Worm (Caenorhabditis elegans): Measurements from ENCODE around the gene selt-1.2.

Gene selt-1.2

DNA sequence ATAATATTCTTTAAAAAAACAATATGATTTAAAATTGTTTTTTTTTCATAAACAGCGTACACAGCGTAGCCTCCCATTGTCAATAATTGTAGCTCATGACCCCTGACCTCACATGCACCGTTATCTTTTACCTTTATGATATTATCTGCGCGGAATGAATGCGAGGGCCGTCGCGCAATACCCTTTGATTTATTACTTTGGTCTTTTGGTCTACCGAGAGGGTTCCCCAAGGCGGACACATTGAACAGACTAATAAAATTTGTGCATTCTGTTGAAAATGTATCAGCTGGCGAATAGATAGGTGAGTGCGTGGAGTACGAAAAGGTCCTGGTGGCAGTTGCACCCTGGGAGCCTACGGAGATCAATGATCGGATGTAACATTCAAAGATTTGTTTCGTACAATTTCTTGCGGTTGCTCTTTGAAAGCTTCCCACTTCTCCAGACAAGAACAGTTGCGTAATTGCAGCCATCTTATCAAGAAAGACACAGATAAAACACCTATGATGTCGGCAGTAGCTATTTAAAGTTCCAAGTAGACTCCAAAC is 26.8 kb downstream of the selt-1.2 start:
- TF ChIP-seq ceh-2 (tag; optimal IDR thresholded peaks at IDR 0.05) (no peak), fkh-6 (tag; optimal IDR thresholded peaks at IDR 0.05) (no peak), ceh-6 (GFP tag; optimal IDR thresholded peaks at IDR 0.05) (no peak), unc-55 (GFP tag; optimal IDR thresholded peaks at IDR 0.05) (peak; percentile 78), elt-2 (tag; optimal IDR thresholded peaks at IDR 0.05) (peak; percentile 54), rnt-1 (tag; optimal IDR thresholded peaks at IDR 0.05) (peak; percentile 54)

DNA sequence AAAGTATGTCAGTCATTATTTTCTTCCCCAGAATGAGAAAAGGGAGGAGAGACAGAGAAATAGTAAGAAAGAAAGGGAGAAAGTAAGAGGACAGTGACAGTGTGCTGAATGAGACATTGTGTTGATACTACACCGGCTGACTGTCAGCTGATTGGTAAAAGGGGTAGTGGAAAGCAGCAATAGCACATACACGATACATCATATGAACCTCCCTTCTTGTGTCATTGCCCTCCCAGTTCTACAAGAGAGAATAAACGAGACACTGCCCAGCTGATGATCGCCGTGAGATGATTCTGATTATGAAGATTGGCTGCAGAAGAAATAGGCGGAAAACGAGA is 27.4 kb downstream of the selt-1.2 start:
- TF ChIP-seq ceh-2 (tag; optimal IDR thresholded peaks at IDR 0.05) (no peak), T23F11.4 (GFP tag; optimal IDR thresholded peaks at IDR 0.05) (no peak), hlh-15 (tag; optimal IDR thresholded peaks at IDR 0.05) (no peak), nhr-232 (tag; optimal IDR thresholded peaks at IDR 0.05) (no peak), unc-55 (GFP tag; optimal IDR thresholded peaks at IDR 0.05) (peak; percentile 21), nfya-1 (tag; optimal IDR thresholded peaks at IDR 0.05) (peak; percentile 26), elt-4 (tag; optimal IDR thresholded peaks at IDR 0.05) (no peak), pqm-1 (tag; optimal IDR thresholded peaks at IDR 0.05) (no peak), pax-1 (tag; optimal IDR thresholded peaks at IDR 0.05) (no peak), dmd-4 (tag; optimal IDR thresholded peaks at IDR 0.05; ENCODE audit: borderline replicate concordance) (no peak), fkh-10 (GFP tag; optimal IDR thresholded peaks at IDR 0.05) (no peak), pros-1 (tag; optimal IDR thresholded peaks at IDR 0.05) (no peak), hlh-30 (tag; optimal IDR thresholded peaks at IDR 0.05; ENCODE audit: insufficient read depth) (peak; percentile 94), lin-11 (tag; optimal IDR thresholded peaks at IDR 0.05) (no peak), dve-1 (tag; optimal IDR thresholded peaks at IDR 0.05) (peak; percentile 23), syd-9 (tag; optimal IDR thresholded peaks at IDR 0.05) (no peak), tbx-7 (tag; optimal IDR thresholded peaks at IDR 0.05) (no peak), ahr-1 (tag; optimal IDR thresholded peaks at IDR 0.05) (no peak)

DNA sequence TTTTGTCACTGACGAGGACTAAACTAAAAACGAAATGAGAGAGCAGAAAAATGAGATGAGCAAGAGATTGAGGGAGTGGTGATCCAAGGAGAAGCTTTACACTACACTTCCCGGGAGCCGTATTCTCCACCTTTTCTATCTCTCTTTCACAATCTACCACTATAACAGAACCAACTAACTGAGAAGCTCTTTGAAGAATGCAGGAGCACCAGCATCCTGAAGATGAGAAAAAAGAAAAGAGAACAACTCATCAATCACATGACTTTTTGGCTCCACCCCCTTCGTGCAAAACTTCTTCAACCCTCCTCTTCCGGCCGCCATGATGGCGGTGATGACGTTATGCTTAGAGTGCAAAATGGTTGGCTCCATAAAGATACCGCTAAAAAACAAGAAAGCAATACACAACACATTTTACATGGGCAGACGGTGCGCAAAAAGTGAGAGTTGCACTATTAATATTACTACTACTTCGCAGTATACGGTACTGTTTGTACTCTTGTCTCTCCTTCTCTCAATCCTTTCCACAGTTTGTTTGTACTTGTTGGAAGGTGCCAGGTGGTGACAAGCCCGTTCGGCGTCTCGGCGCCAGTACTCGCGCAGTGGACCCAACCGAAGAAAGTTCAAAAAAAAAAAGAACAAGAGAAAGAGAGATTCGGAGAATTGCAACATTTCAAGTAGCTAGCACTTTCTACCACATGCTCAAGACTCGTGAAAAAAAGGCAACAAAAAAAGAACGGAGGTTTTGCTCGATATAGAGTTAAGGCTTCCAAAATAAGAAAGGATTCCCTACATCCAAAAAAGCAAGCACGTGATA is 27.9 kb downstream of the selt-1.2 start:
- TF ChIP-seq hlh-8 (tag; optimal IDR thresholded peaks at IDR 0.05), result no peak
- peak; percentile 26 for TF ChIP-seq K09A11.1 (tag; optimal IDR thresholded peaks at IDR 0.05; ENCODE audit: insufficient read depth)
- TF ChIP-seq hlh-30 (tag; optimal IDR thresholded peaks at IDR 0.05; ENCODE audit: insufficient read depth), result peak; percentile 37
- peak; percentile 39 for TF ChIP-seq ceh-18 (tag; optimal IDR thresholded peaks at IDR 0.05)
- TF ChIP-seq sdc-2 (tag; optimal IDR thresholded peaks at IDR 0.05), result no peak

DNA sequence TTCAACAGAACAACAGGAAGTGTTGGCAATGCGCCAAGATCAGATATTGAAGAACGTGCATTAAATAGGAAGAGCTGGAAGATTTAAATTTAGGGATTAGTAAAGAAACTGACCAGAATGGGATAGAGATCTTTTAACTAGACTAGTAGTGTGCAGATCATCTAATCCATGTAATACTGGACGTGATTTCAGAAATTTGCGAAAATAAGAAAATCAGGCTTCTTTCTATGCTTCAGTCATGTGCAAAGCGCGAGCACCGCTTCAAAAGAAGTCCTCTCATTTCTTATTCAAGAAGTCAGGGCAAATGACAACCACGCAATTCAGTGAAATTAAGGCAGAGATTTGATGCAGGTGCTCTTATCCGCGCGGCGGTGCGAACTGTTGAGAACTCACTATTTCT is 29.1 kb downstream of the selt-1.2 start:
- no peak for TF ChIP-seq hlh-13 (GFP tag; optimal IDR thresholded peaks at IDR 0.05)
- no peak for TF ChIP-seq sdc-2 (tag; optimal IDR thresholded peaks at IDR 0.05)
- TF ChIP-seq sox-2 (GFP tag; IDR thresholded peaks at IDR 0.05), result no peak
- no peak for TF ChIP-seq hlh-15 (tag; optimal IDR thresholded peaks at IDR 0.05)
- no peak for TF ChIP-seq dve-1 (tag; optimal IDR thresholded peaks at IDR 0.05)
- no peak for TF ChIP-seq ceh-31 (tag; optimal IDR thresholded peaks at IDR 0.05)
- no peak for TF ChIP-seq ceh-24 (tag; optimal IDR thresholded peaks at IDR 0.05)
- TF ChIP-seq fkh-6 (tag; optimal IDR thresholded peaks at IDR 0.05), result no peak
- TF ChIP-seq odd-2 (tag; optimal IDR thresholded peaks at IDR 0.05), result no peak
- no peak for TF ChIP-seq gmeb-2 (tag; optimal IDR thresholded peaks at IDR 0.05)
- TF ChIP-seq ceh-19 (GFP tag; optimal IDR thresholded peaks at IDR 0.05), result no peak
- TF ChIP-seq mec-3 (tag; optimal IDR thresholded peaks at IDR 0.05; ENCODE audit: borderline replicate concordance), result no peak
- TF ChIP-seq unc-3 (GFP tag; conservative IDR thresholded peaks at IDR 0.05), result no peak
- no peak for TF ChIP-seq unc-3 (tag; optimal IDR thresholded peaks at IDR 0.05)
- TF ChIP-seq ceh-9 (tag; optimal IDR thresholded peaks at IDR 0.05), result no peak
- no peak for TF ChIP-seq ceh-22 (tag; optimal IDR thresholded peaks at IDR 0.05)
- no peak for TF ChIP-seq T23F11.4 (GFP tag; optimal IDR thresholded peaks at IDR 0.05)
- no peak for TF ChIP-seq pha-4 (tag; optimal IDR thresholded peaks at IDR 0.05)
- no peak for TF ChIP-seq madf-2 (tag; optimal IDR thresholded peaks at IDR 0.05)
- TF ChIP-seq K09A11.1 (tag; optimal IDR thresholded peaks at IDR 0.05; ENCODE audit: insufficient read depth), result no peak
- TF ChIP-seq ceh-45 (GFP tag; IDR thresholded peaks at IDR 0.05), result no peak

Data from whole organism, late embryonic.